Worm (Caenorhabditis elegans) whole organism, L3 larva: Measurements from ENCODE around the gene F45E1.5.
A peak's percentile ranks its signal among the peaks of the same experiment; 100 is the strongest.

Experiments
- R02D3.7 ChIP-seq: fragments of 150-350 bp; optimal IDR thresholded peaks from 2 replicates; lab custom pipeline; 2014; ENCODE audit warnings: missing biosample characterization, missing genetic modification characterization
- ZK546.5 ChIP-seq: sonication (generic microtip); optimal IDR thresholded peaks from 2 replicates; lab custom pipeline; 2017; ENCODE audit warnings: missing biosample characterization, missing genetic modification characterization
- aly-2 ChIP-seq: fragments of 150-350 bp; optimal IDR thresholded peaks from 2 replicates; lab custom pipeline; 2014; ENCODE audit warnings: missing biosample characterization, missing genetic modification characterization
- ama-1 ChIP-seq: fragments of 150-350 bp; optimal IDR thresholded peaks from 2 replicates; lab custom pipeline; 2018
- ceh-28 ChIP-seq: fragments of 150-350 bp; optimal IDR thresholded peaks from 2 replicates; lab custom pipeline; 2014; ENCODE audit warnings: missing biosample characterization, missing genetic modification reagents, missing genetic modification characterization
- ceh-9 ChIP-seq: sonication (generic microtip); optimal IDR thresholded peaks from 2 replicates; lab custom pipeline; 2018; ENCODE audit warnings: missing biosample characterization, missing genetic modification characterization
- egl-27 ChIP-seq: sonication (generic microtip); optimal IDR thresholded peaks from 4 replicates; lab custom pipeline; 2017; ENCODE audit warnings: missing biosample characterization, missing genetic modification reagents, missing genetic modification characterization
- egl-5 ChIP-seq: fragments of 150-350 bp; optimal IDR thresholded peaks from 2 replicates; lab custom pipeline; 2017; ENCODE audit warnings: missing biosample characterization, missing genetic modification reagents, missing genetic modification characterization, inconsistent platforms
- elt-1 ChIP-seq: fragments of 150-350 bp; optimal IDR thresholded peaks from 2 replicates; lab custom pipeline; 2014; ENCODE audit warnings: missing biosample characterization, missing genetic modification characterization
- elt-2 ChIP-seq: sonication (generic microtip); optimal IDR thresholded peaks from 2 replicates; lab custom pipeline; 2016; ENCODE audit warnings: missing genetic modification reagents, mild to moderate bottlenecking, missing genetic modification characterization, missing compliant biosample characterization
- elt-3 ChIP-seq, 3 experiments: fragments of 150-350 bp in 1 of 3; sonication (generic microtip) in 2 of 3; optimal IDR thresholded peaks; 2 replicates in 2 of 3; 4 replicates in 1 of 3; lab custom pipeline; 2014 to 2017; ENCODE audit warnings: missing biosample characterization in 3 of 3, missing genetic modification characterization in 3 of 3
- eor-1 ChIP-seq, 2 experiments: fragments of 150-350 bp; optimal IDR thresholded peaks; 2 replicates each; lab custom pipeline; 2014 to 2018; ENCODE audit warnings: missing biosample characterization in 2 of 2, missing genetic modification characterization in 2 of 2
- fkh-10 ChIP-seq: sonication (generic microtip); optimal IDR thresholded peaks from 2 replicates; lab custom pipeline; 2017; ENCODE audit warnings: missing biosample characterization, missing genetic modification reagents, missing genetic modification characterization
- hmg-11 ChIP-seq: sonication (generic microtip); optimal IDR thresholded peaks from 2 replicates; lab custom pipeline; 2016; ENCODE audit warnings: missing genetic modification characterization, missing compliant biosample characterization
- jun-1 ChIP-seq: fragments of 150-350 bp; optimal IDR thresholded peaks from 2 replicates; lab custom pipeline; 2014; ENCODE audit warnings: missing biosample characterization, missing genetic modification reagents, missing genetic modification characterization
- lin-15B ChIP-seq: fragments of 150-350 bp; optimal IDR thresholded peaks from 2 replicates; lab custom pipeline; 2014; ENCODE audit warnings: missing biosample characterization, missing genetic modification characterization
- lin-39 ChIP-seq: fragments of 150-350 bp; optimal IDR thresholded peaks from 2 replicates; lab custom pipeline; 2018; ENCODE audit warnings: missing biosample characterization, missing genetic modification reagents, missing genetic modification characterization
- lsy-12 ChIP-seq: sonication (generic microtip); optimal IDR thresholded peaks from 2 replicates; lab custom pipeline; 2016; ENCODE audit warnings: mild to moderate bottlenecking, missing genetic modification characterization, missing compliant biosample characterization
- mdl-1 ChIP-seq: fragments of 150-350 bp; optimal IDR thresholded peaks from 2 replicates; lab custom pipeline; 2014; ENCODE audit warnings: missing biosample characterization, missing genetic modification characterization
- mml-1 ChIP-seq: fragments of 150-350 bp; sonication (generic microtip); optimal IDR thresholded peaks from 3 replicates; lab custom pipeline; 2014; ENCODE audit warnings: missing biosample characterization, missing genetic modification characterization
- nfya-1 ChIP-seq: sonication (generic microtip); optimal IDR thresholded peaks from 2 replicates; lab custom pipeline; 2017; ENCODE audit warnings: missing genetic modification characterization, mild to moderate bottlenecking, missing compliant biosample characterization, antibody characterized with exemption, moderate library complexity; ENCODE audit not compliant: insufficient read depth
- nhr-11 ChIP-seq: fragments of 150-350 bp; optimal IDR thresholded peaks from 2 replicates; lab custom pipeline; 2014; ENCODE audit warnings: missing biosample characterization, missing genetic modification characterization
- nhr-12 ChIP-seq: fragments of 150-350 bp; optimal IDR thresholded peaks from 2 replicates; lab custom pipeline; 2014; ENCODE audit warnings: missing biosample characterization, missing genetic modification characterization
- nhr-23 ChIP-seq: fragments of 150-350 bp; optimal IDR thresholded peaks from 2 replicates; lab custom pipeline; 2014; ENCODE audit warnings: missing biosample characterization, missing genetic modification reagents, missing genetic modification characterization
- nhr-237 ChIP-seq: fragments of 150-350 bp; optimal IDR thresholded peaks from 2 replicates; lab custom pipeline; 2014; ENCODE audit warnings: missing biosample characterization, missing genetic modification characterization
- nhr-25 ChIP-seq: sonication (generic microtip); optimal IDR thresholded peaks from 2 replicates; lab custom pipeline; 2017; ENCODE audit warnings: missing biosample characterization, missing genetic modification characterization
- nhr-28 ChIP-seq: fragments of 150-350 bp; optimal IDR thresholded peaks from 2 replicates; lab custom pipeline; 2014; ENCODE audit warnings: missing biosample characterization, missing genetic modification characterization
- nhr-43 ChIP-seq: sonication (generic microtip); optimal IDR thresholded peaks from 2 replicates; lab custom pipeline; 2016; ENCODE audit warnings: mild to moderate bottlenecking, missing genetic modification characterization, missing compliant biosample characterization; ENCODE audit not compliant: poor library complexity, severe bottlenecking
- nhr-67 ChIP-seq: fragments of 150-350 bp; optimal IDR thresholded peaks from 2 replicates; lab custom pipeline; 2014; ENCODE audit warnings: missing biosample characterization, missing genetic modification characterization
- nhr-77 ChIP-seq: fragments of 150-350 bp; optimal IDR thresholded peaks from 2 replicates; lab custom pipeline; 2014; ENCODE audit warnings: missing biosample characterization, missing genetic modification characterization
- pha-4 ChIP-seq: fragments of 150-350 bp; optimal IDR thresholded peaks from 2 replicates; lab custom pipeline; 2014; ENCODE audit warnings: missing biosample characterization, missing genetic modification reagents, missing genetic modification characterization
- pqm-1 ChIP-seq: fragments of 150-350 bp; optimal IDR thresholded peaks from 2 replicates; lab custom pipeline; 2017; ENCODE audit warnings: missing biosample characterization, missing genetic modification characterization, inconsistent platforms
- sea-2 ChIP-seq: fragments of 150-350 bp; sonication (generic microtip); optimal IDR thresholded peaks from 4 replicates; lab custom pipeline; 2014; ENCODE audit warnings: missing biosample characterization, missing genetic modification reagents, missing genetic modification characterization
- skn-1 ChIP-seq: fragments of 150-350 bp; optimal IDR thresholded peaks from 2 replicates; lab custom pipeline; 2014; ENCODE audit warnings: missing biosample characterization, missing genetic modification characterization
- tbx-2 ChIP-seq: sonication (generic microtip); optimal IDR thresholded peaks from 2 replicates; lab custom pipeline; 2016; ENCODE audit warnings: mild to moderate bottlenecking, missing genetic modification characterization, missing compliant biosample characterization
- unc-39 ChIP-seq: sonication (generic microtip); optimal IDR thresholded peaks from 4 replicates; lab custom pipeline; 2017; ENCODE audit warnings: missing biosample characterization, missing genetic modification characterization
- unc-62 ChIP-seq: fragments of 150-350 bp; sonication (generic microtip); optimal IDR thresholded peaks from 4 replicates; lab custom pipeline; 2014; ENCODE audit warnings: missing biosample characterization, missing genetic modification reagents, missing genetic modification characterization
- zag-1 ChIP-seq: fragments of 150-350 bp; optimal IDR thresholded peaks from 2 replicates; lab custom pipeline; 2014; ENCODE audit warnings: missing biosample characterization, missing genetic modification characterization
- ztf-11 ChIP-seq: fragments of 150-350 bp; optimal IDR thresholded peaks from 2 replicates; lab custom pipeline; 2014; ENCODE audit warnings: missing biosample characterization, missing genetic modification characterization
- ztf-4 ChIP-seq: fragments of 150-350 bp; optimal IDR thresholded peaks from 2 replicates; lab custom pipeline; 2014; ENCODE audit warnings: missing biosample characterization, missing genetic modification characterization

The F45E1.5 gene

ce11 chrX:8015889-8016288, 39.4 kb downstream of the F45E1.5 start:
- no peak for TF ChIP-seq aly-2 (tag; lab: Kevin White, UChicago)
- TF ChIP-seq nfya-1 (tag; lab: Kevin White, UChicago) = peak; percentile 12
- no peak for TF ChIP-seq zag-1 (tag; lab: Kevin White, UChicago)
- no peak for TF ChIP-seq egl-5 (tag; lab: Kevin White, UChicago)
- no peak for TF ChIP-seq elt-1 (tag; lab: Kevin White, UChicago)

- TF ChIP-seq pha-4 (peak; percentile 26), hmg-11 (peak; percentile 81), R02D3.7 (tag; lab: Kevin White, UChicago) (no peak), ceh-28 (no peak), nhr-237 (tag; lab: Kevin White, UChicago) (no peak), lsy-12 (tag; lab: Kevin White, UChicago) (peak; percentile 46), egl-5 (tag; lab: Kevin White, UChicago) (no peak), elt-1 (tag; lab: Kevin White, UChicago) (no peak), egl-27 (tag; lab: Kevin White, UChicago) (no peak), fkh-10 (GFP tag; lab: Kevin White, UChicago) (peak; percentile 24), tbx-2 (tag; lab: Kevin White, UChicago) (no peak), ZK546.5 (tag; lab: Kevin White, UChicago) (no peak), nfya-1 (tag; lab: Kevin White, UChicago) (peak; percentile 69), nhr-25 (tag; lab: Kevin White, UChicago) (no peak), mdl-1 (peak; percentile 4), skn-1 (tag; lab: Kevin White, UChicago) (no peak), nhr-23 (tag; lab: Kevin White, UChicago) (no peak), lin-39 (tag; lab: Kevin White, UChicago) (peak; percentile 76), elt-3 (tag; optimal IDR thresholded peaks at IDR 0.05; lab: Kevin White, UChicago) (no peak), zag-1 (tag; lab: Kevin White, UChicago) (no peak)
These were observed 40.8 kb downstream of the F45E1.5 start for ce11 chrX:8017305-8017704.

- TF ChIP-seq ama-1 (lab: Kevin White, UChicago) (peak; percentile 48), mml-1 (tag; lab: Kevin White, UChicago) (no peak), elt-2 (tag; lab: Kevin White, UChicago) (peak; percentile 60), pqm-1 (tag; lab: Kevin White, UChicago) (peak; percentile 7), nhr-67 (tag; lab: Kevin White, UChicago) (no peak)
These were observed 41.3 kb downstream of the F45E1.5 start, which contains the start of gene C34D10.5 for ce11 chrX:8017759-8018158. TSS of gene C34D10.5 (plus strand) at chrX:8018027.

ce11 chrX:8018441-8018840, 41.9 kb downstream of the F45E1.5 start:
- peak; percentile 7 for TF ChIP-seq egl-5 (tag; lab: Kevin White, UChicago)
- no peak for TF ChIP-seq nhr-67 (tag; lab: Kevin White, UChicago)
- no peak for TF ChIP-seq skn-1 (tag; lab: Kevin White, UChicago)
- peak; percentile 93 for TF ChIP-seq ama-1 (lab: Kevin White, UChicago)
- TF ChIP-seq elt-2 (tag; lab: Kevin White, UChicago) = peak; percentile 24
- TF ChIP-seq nhr-25 (tag; lab: Kevin White, UChicago) = peak; percentile 31
- peak; percentile 91 for TF ChIP-seq pha-4
- no peak for TF ChIP-seq nhr-28
- peak; percentile 7 for TF ChIP-seq nhr-23 (tag; lab: Kevin White, UChicago)
- no peak for TF ChIP-seq lin-15B (tag; lab: Kevin White, UChicago)
- no peak for TF ChIP-seq lin-39 (tag; lab: Kevin White, UChicago)
- TF ChIP-seq jun-1 = peak; percentile 30

ce11 chrX:8019665-8020064, 43.2 kb downstream of the F45E1.5 start:
- no peak for TF ChIP-seq R02D3.7 (tag; lab: Kevin White, UChicago)
- TF ChIP-seq mdl-1 = peak; percentile 87
- peak; percentile 89 for TF ChIP-seq lsy-12 (tag; lab: Kevin White, UChicago)
- no peak for TF ChIP-seq egl-27 (tag; lab: Kevin White, UChicago)
- TF ChIP-seq nhr-237 (tag; lab: Kevin White, UChicago) = no peak
- TF ChIP-seq nhr-77 (tag; lab: Kevin White, UChicago) = peak; percentile 64
- TF ChIP-seq fkh-10 (GFP tag; lab: Kevin White, UChicago) = peak; percentile 30
- TF ChIP-seq hmg-11 = peak; percentile 84
- TF ChIP-seq tbx-2 (tag; lab: Kevin White, UChicago) = peak; percentile 55
- peak; percentile 63 for TF ChIP-seq pqm-1 (tag; lab: Kevin White, UChicago)
- no peak for TF ChIP-seq nhr-67 (tag; lab: Kevin White, UChicago)
- TF ChIP-seq ZK546.5 (tag; lab: Kevin White, UChicago) = no peak
- TF ChIP-seq mml-1 (tag; lab: Kevin White, UChicago) = no peak
- peak; percentile 37 for TF ChIP-seq unc-62 (GFP tag; lab: Kevin White, UChicago)
- peak; percentile 10 for TF ChIP-seq lin-15B (tag; lab: Kevin White, UChicago)
- TF ChIP-seq nhr-23 (tag; lab: Kevin White, UChicago) = peak; percentile 65
- TF ChIP-seq sea-2 (GFP tag; lab: Kevin White, UChicago) = no peak
- no peak for TF ChIP-seq ceh-9
- TF ChIP-seq nhr-12 (tag; lab: Kevin White, UChicago) = no peak
- TF ChIP-seq pha-4 = peak; percentile 98
- peak; percentile 91 for TF ChIP-seq jun-1
- no peak for TF ChIP-seq unc-39 (tag; lab: Kevin White, UChicago)
- no peak for TF ChIP-seq ztf-4 (tag; lab: Kevin White, UChicago)
- peak in 1 of 2 experiments; percentile 14 for TF ChIP-seq eor-1 (tag; optimal IDR thresholded peaks at IDR 0.05; lab: Kevin White, UChicago)
- TF ChIP-seq elt-1 (tag; lab: Kevin White, UChicago) = peak; percentile 31
- TF ChIP-seq nhr-11 = no peak
- TF ChIP-seq ztf-11 = no peak
- peak; percentile 94 for TF ChIP-seq egl-5 (tag; lab: Kevin White, UChicago)
- TF ChIP-seq nhr-28 = no peak
- TF ChIP-seq nhr-43 = peak; percentile 47
